Fruit fly (Drosophila melanogaster) whole organism, embryonic: ENCODE data around the gene CG6441.

Source experiments
- Asciz ChIP-seq: fragments of 200-800 bp; sonication (Bioruptor generic); optimal IDR thresholded peaks from 2 replicates; lab custom pipeline; 2017; ENCODE audit warnings: missing biosample characterization, mild to moderate bottlenecking, missing genetic modification characterization, missing genetic modification reagents
- Atf6 ChIP-seq: fragments of 200-800 bp; sonication (Bioruptor generic); IDR thresholded peaks from 2 replicates; pipeline ENCODE4 v1.3.6; 2022; ENCODE audit warnings: missing biosample characterization, missing genetic modification characterization
- CG10209 ChIP-seq: fragments of 200-800 bp; sonication (Bioruptor generic); optimal IDR thresholded peaks from 3 replicates; lab custom pipeline; 2017; ENCODE audit warnings: missing biosample characterization, mild to moderate bottlenecking, missing genetic modification characterization, missing genetic modification reagents
- CG11085 ChIP-seq: fragments of 200-800 bp; sonication (Bioruptor generic); IDR thresholded peaks from 2 replicates; pipeline ENCODE4 v1.3.6; 2022; ENCODE audit warnings: missing biosample characterization, missing genetic modification characterization
- CG12391 ChIP-seq: fragments of 200-800 bp; sonication (Bioruptor generic); optimal IDR thresholded peaks from 3 replicates; lab custom pipeline; 2018; ENCODE audit warnings: missing biosample characterization, mild to moderate bottlenecking, missing genetic modification characterization, moderate library complexity
- CG13296 ChIP-seq: fragments of 200-800 bp; sonication (Bioruptor generic); optimal IDR thresholded peaks from 3 replicates; lab custom pipeline; 2018; ENCODE audit warnings: missing biosample characterization, mild to moderate bottlenecking, missing genetic modification characterization
- CG13624 ChIP-seq: fragments of 200-800 bp; sonication (Bioruptor generic); optimal IDR thresholded peaks from 2 replicates; lab custom pipeline; 2016; ENCODE audit warnings: missing biosample characterization, missing genetic modification characterization
- CG13775 ChIP-seq: fragments of 200-800 bp; sonication (Bioruptor generic); optimal IDR thresholded peaks from 3 replicates; lab custom pipeline; 2017; ENCODE audit warnings: missing biosample characterization, mild to moderate bottlenecking, missing genetic modification characterization
- CG1529 ChIP-seq: fragments of 200-800 bp; sonication (Bioruptor generic); optimal IDR thresholded peaks from 3 replicates; lab custom pipeline; 2018; ENCODE audit warnings: missing biosample characterization, missing genetic modification characterization
- CG15601 ChIP-seq: fragments of 200-800 bp; sonication (Bioruptor generic); optimal IDR thresholded peaks from 3 replicates; lab custom pipeline; 2019; ENCODE audit warnings: missing biosample characterization, mild to moderate bottlenecking, missing genetic modification characterization, moderate library complexity
- CG17912 ChIP-seq: fragments of 200-800 bp; sonication (Bioruptor generic); optimal IDR thresholded peaks from 2 replicates; lab custom pipeline; 2018; ENCODE audit warnings: missing biosample characterization, mild to moderate bottlenecking, missing genetic modification characterization
- CG4360 ChIP-seq: fragments of 200-800 bp; sonication (Bioruptor generic); IDR thresholded peaks from 2 replicates; pipeline ENCODE4 v1.3.6; 2022; ENCODE audit warnings: missing biosample characterization, missing genetic modification characterization
- CG5953 ChIP-seq: fragments of 200-800 bp; sonication (Bioruptor generic); IDR thresholded peaks from 2 replicates; pipeline ENCODE4 v1.3.6; 2022; ENCODE audit warnings: missing biosample characterization, missing genetic modification characterization
- CG6765 ChIP-seq: fragments of 200-800 bp; sonication (Bioruptor generic); optimal IDR thresholded peaks from 3 replicates; lab custom pipeline; 2017; ENCODE audit warnings: missing biosample characterization, mild to moderate bottlenecking, missing genetic modification characterization
- CG7556 ChIP-seq: fragments of 200-800 bp; sonication (Bioruptor generic); optimal IDR thresholded peaks from 2 replicates; lab custom pipeline; 2017; ENCODE audit warnings: missing biosample characterization, mild to moderate bottlenecking, missing genetic modification characterization
- CG8089 ChIP-seq: fragments of 200-800 bp; sonication (Bioruptor generic); optimal IDR thresholded peaks from 3 replicates; lab custom pipeline; 2016; ENCODE audit warnings: missing biosample characterization, missing genetic modification characterization
- CG8359 ChIP-seq: fragments of 200-800 bp; sonication (Bioruptor generic); optimal IDR thresholded peaks from 2 replicates; lab custom pipeline; 2017; ENCODE audit warnings: missing biosample characterization, mild to moderate bottlenecking, missing genetic modification characterization, borderline replicate concordance
- CoRest ChIP-seq: fragments of 200-800 bp; sonication (Bioruptor generic); optimal IDR thresholded peaks from 3 replicates; lab custom pipeline; 2018; ENCODE audit warnings: missing biosample characterization, mild to moderate bottlenecking, missing genetic modification characterization, moderate library complexity
- CrebB ChIP-seq: fragments of 200-800 bp; sonication (Bioruptor generic); optimal IDR thresholded peaks from 3 replicates; lab custom pipeline; 2018; ENCODE audit warnings: missing biosample characterization, mild to moderate bottlenecking, missing genetic modification characterization
- E2f2 ChIP-seq: fragments of 200-800 bp; sonication (Bioruptor generic); IDR thresholded peaks from 2 replicates; pipeline ENCODE4 v1.3.6; 2022; ENCODE audit warnings: missing biosample characterization, missing genetic modification characterization
- Nf-YC ChIP-seq: fragments of 200-800 bp; optimal IDR thresholded peaks from 3 replicates; lab custom pipeline; 2019; ENCODE audit warnings: missing biosample characterization, mild to moderate bottlenecking, missing genetic modification characterization, moderate library complexity
- Ptx1 ChIP-seq: fragments of 200-800 bp; sonication (Bioruptor generic); IDR thresholded peaks from 2 replicates; pipeline ENCODE4 v1.3.6; 2022; ENCODE audit warnings: missing biosample characterization, missing genetic modification characterization
- Ravus ChIP-seq: fragments of 200-800 bp; sonication (Bioruptor generic); IDR thresholded peaks from 2 replicates; pipeline ENCODE4 v1.3.6; 2022; ENCODE audit warnings: missing biosample characterization, missing genetic modification characterization
- Rfx ChIP-seq: fragments of 200-800 bp; sonication (Bioruptor generic); IDR thresholded peaks from 2 replicates; pipeline ENCODE4 v1.3.6; 2022; ENCODE audit warnings: missing biosample characterization, missing genetic modification characterization
- Sox100B ChIP-seq: fragments of 200-800 bp; sonication (Bioruptor generic); optimal IDR thresholded peaks from 3 replicates; lab custom pipeline; 2018; ENCODE audit warnings: missing biosample characterization, mild to moderate bottlenecking, missing genetic modification characterization
- Sox102F ChIP-seq: fragments of 200-800 bp; sonication (Bioruptor generic); optimal IDR thresholded peaks from 2 replicates; lab custom pipeline; 2018; ENCODE audit warnings: missing biosample characterization, mild to moderate bottlenecking, missing genetic modification characterization, moderate library complexity
- Spps ChIP-seq: fragments of 200-800 bp; sonication (Bioruptor generic); optimal IDR thresholded peaks from 2 replicates; lab custom pipeline; 2018; ENCODE audit warnings: missing biosample characterization, mild to moderate bottlenecking, missing genetic modification characterization
- Trl ChIP-seq, 3 experiments: fragments of >200 bp in 2 of 3; fragments of 200-800 bp in 1 of 3; sonication (Bioruptor generic) in 1 of 3; optimal IDR thresholded peaks; 2 replicates in 1 of 3; 3 replicates in 2 of 3; lab custom pipeline; 2016 to 2017; ENCODE audit warnings: missing biosample characterization in 1 of 3, missing genetic modification characterization in 1 of 3
- Vsx1 ChIP-seq: fragments of 200-800 bp; sonication (Bioruptor generic); optimal IDR thresholded peaks from 2 replicates; lab custom pipeline; 2017; ENCODE audit warnings: missing biosample characterization, mild to moderate bottlenecking, missing genetic modification characterization, missing genetic modification reagents
- al ChIP-seq: fragments of 200-800 bp; sonication (Bioruptor generic); IDR thresholded peaks from 2 replicates; pipeline ENCODE4 v1.3.6; 2022; ENCODE audit warnings: missing biosample characterization, missing genetic modification characterization
- chm ChIP-seq: fragments of 200-800 bp; sonication (Bioruptor generic); IDR thresholded peaks from 2 replicates; pipeline ENCODE4 v1.3.6; 2022; ENCODE audit warnings: missing biosample characterization, missing genetic modification characterization
- disco-r ChIP-seq: fragments of 200-800 bp; sonication (Bioruptor generic); optimal IDR thresholded peaks from 2 replicates; lab custom pipeline; 2016; ENCODE audit warnings: missing biosample characterization, missing genetic modification characterization
- esg ChIP-seq: fragments of 200-800 bp; sonication (Bioruptor generic); conservative IDR thresholded peaks from 2 replicates; pipeline ENCODE4 v1.3.6; 2022; ENCODE audit warnings: missing biosample characterization, missing genetic modification characterization
- exex ChIP-seq: fragments of 200-800 bp; sonication (Bioruptor generic); optimal IDR thresholded peaks from 4 replicates; lab custom pipeline; 2018; ENCODE audit warnings: missing biosample characterization, mild to moderate bottlenecking, missing genetic modification characterization, moderate library complexity
- eyg ChIP-seq: fragments of 200-800 bp; sonication (Bioruptor generic); optimal IDR thresholded peaks from 3 replicates; lab custom pipeline; 2016; ENCODE audit warnings: missing biosample characterization, missing genetic modification characterization
- fd102C ChIP-seq: fragments of 200-800 bp; sonication (Bioruptor generic); optimal IDR thresholded peaks from 2 replicates; lab custom pipeline; 2018; ENCODE audit warnings: missing biosample characterization, mild to moderate bottlenecking, missing genetic modification characterization, moderate library complexity
- gem ChIP-seq: fragments of 200-800 bp; sonication (Bioruptor generic); optimal IDR thresholded peaks from 2 replicates; lab custom pipeline; 2019; ENCODE audit warnings: missing biosample characterization, mild to moderate bottlenecking, missing genetic modification characterization, moderate library complexity
- grn ChIP-seq: fragments of 200-800 bp; sonication (Bioruptor generic); optimal IDR thresholded peaks from 3 replicates; lab custom pipeline; 2017; ENCODE audit warnings: missing biosample characterization, missing genetic modification characterization
- kah ChIP-seq: fragments of 200-800 bp; sonication (Bioruptor generic); optimal IDR thresholded peaks from 2 replicates; lab custom pipeline; 2018; ENCODE audit warnings: missing biosample characterization, mild to moderate bottlenecking, missing genetic modification characterization
- peb ChIP-seq: fragments of 200-800 bp; sonication (Bioruptor generic); IDR thresholded peaks from 2 replicates; pipeline ENCODE4 v1.3.6; 2022; ENCODE audit warnings: missing biosample characterization, missing genetic modification characterization
- pros ChIP-seq: fragments of 200-800 bp; sonication (Bioruptor generic); optimal IDR thresholded peaks from 3 replicates; lab custom pipeline; 2019; ENCODE audit warnings: missing biosample characterization, mild to moderate bottlenecking, missing genetic modification characterization, moderate library complexity
- slbo ChIP-seq: fragments of 200-800 bp; sonication (Bioruptor generic); IDR thresholded peaks from 2 replicates; pipeline ENCODE4 v1.3.6; 2022; ENCODE audit warnings: missing biosample characterization, missing genetic modification characterization
- tap ChIP-seq: fragments of 200-800 bp; optimal IDR thresholded peaks from 3 replicates; lab custom pipeline; 2019; ENCODE audit warnings: missing biosample characterization, mild to moderate bottlenecking, missing genetic modification characterization, moderate library complexity
- tll ChIP-seq, 2 experiments: fragments of 200-800 bp in 1 of 2; fragments of >200 bp in 1 of 2; sonication (Bioruptor generic) in 1 of 2; optimal IDR thresholded peaks; 2 replicates each; lab custom pipeline; 2017 to 2019; ENCODE audit warnings: missing biosample characterization in 2 of 2, missing genetic modification characterization in 2 of 2, mild to moderate bottlenecking in 1 of 2, moderate library complexity in 1 of 2
- ttk ChIP-seq: fragments of 200-800 bp; sonication (Bioruptor generic); IDR thresholded peaks from 2 replicates; pipeline ENCODE4 v2.1.2; 2022; ENCODE audit warnings: missing biosample characterization, missing genetic modification characterization
- unpg ChIP-seq: fragments of 200-800 bp; sonication (Bioruptor generic); optimal IDR thresholded peaks from 3 replicates; lab custom pipeline; 2018; ENCODE audit warnings: missing biosample characterization, mild to moderate bottlenecking, missing genetic modification characterization, moderate library complexity
- wek ChIP-seq: fragments of 200-800 bp; sonication (Bioruptor generic); optimal IDR thresholded peaks from 3 replicates; lab custom pipeline; 2018; ENCODE audit warnings: missing biosample characterization, mild to moderate bottlenecking, missing genetic modification characterization, moderate library complexity
- zf30C ChIP-seq: fragments of 200-800 bp; sonication (Bioruptor generic); optimal IDR thresholded peaks from 3 replicates; lab custom pipeline; 2018; ENCODE audit warnings: missing biosample characterization, mild to moderate bottlenecking, missing genetic modification characterization

The CG6441 gene

dm6 chr2L:7525123-7525874, 50.8 kb downstream of the CG6441 start (continued):
- TF ChIP-seq Asciz: peak; percentile 56
- peak; percentile 21 for TF ChIP-seq CG12391 (tag; lab: Kevin White, UChicago)
- no peak for TF ChIP-seq CG11085
- no peak for TF ChIP-seq CG13775
- peak; percentile 65 for TF ChIP-seq CG4360 (GFP tag; lab: Robert Waterston, UW)
- peak; percentile 71 for TF ChIP-seq Vsx1
- TF ChIP-seq CG5953 (GFP tag; lab: Robert Waterston, UW): 0 out of 2 replicates have a peak, but pooled peaks have one; percentile 27
- no peak for TF ChIP-seq ttk
- peak; percentile 8 for TF ChIP-seq CG13296 (GFP tag; lab: Kevin White, UChicago)
- TF ChIP-seq pros (GFP tag; lab: Kevin White, UChicago): no peak
- TF ChIP-seq al: no peak
- TF ChIP-seq CG15601 (tag; lab: Kevin White, UChicago): peak; percentile 17
- TF ChIP-seq gem (tag; lab: Kevin White, UChicago): peak; percentile 25
- TF ChIP-seq zf30C: no peak
- no peak for TF ChIP-seq kah
- no peak; the same call in 1 of the 2 replicates for TF ChIP-seq chm (GFP tag; lab: Robert Waterston, UW)
- TF ChIP-seq CG8089 (GFP tag; lab: Kevin White, UChicago): no peak
- TF ChIP-seq Rfx: no peak; the same call in 1 of the 2 replicates
- peak; percentile 1 for TF ChIP-seq eyg (GFP tag; lab: Kevin White, UChicago)
- TF ChIP-seq CG7556 (GFP tag; lab: Kevin White, UChicago): peak; percentile 25
- TF ChIP-seq exex (tag; lab: Kevin White, UChicago): peak; percentile 59
- no peak for TF ChIP-seq CG8359
- TF ChIP-seq Sox100B (GFP tag; lab: Kevin White, UChicago): peak; percentile 39
- TF ChIP-seq wek (GFP tag; lab: Kevin White, UChicago): peak; percentile 55
- TF ChIP-seq peb (GFP tag; lab: Robert Waterston, UW): no peak
- TF ChIP-seq grn (GFP tag; lab: Kevin White, UChicago): peak; percentile 51
- peak; percentile 19 for TF ChIP-seq CoRest
- TF ChIP-seq Ravus: no peak
- peak; percentile 41 for TF ChIP-seq CrebB (tag; lab: Kevin White, UChicago)
- peak; percentile 41 for TF ChIP-seq CG6765 (GFP tag; lab: Kevin White, UChicago)
- no peak for TF ChIP-seq Trl (optimal IDR thresholded peaks at IDR 0.05; lab: Kevin White, UChicago)
- TF ChIP-seq Trl (GFP tag; optimal IDR thresholded peaks at IDR 0.05; lab: Kevin White, UChicago): no peak
- TF ChIP-seq E2f2 (GFP tag; lab: Robert Waterston, UW): 0 out of 2 replicates have a peak, but pooled peaks have one; percentile 20
- no peak for TF ChIP-seq Nf-YC
- TF ChIP-seq CG17912: no peak
- TF ChIP-seq Spps (tag; lab: Kevin White, UChicago): no peak
- no peak for TF ChIP-seq tll (GFP tag; optimal IDR thresholded peaks at IDR 0.05; lab: Kevin White, UChicago)
- no peak for TF ChIP-seq esg (GFP tag; lab: Robert Waterston, UW)
- no peak for TF ChIP-seq CG13624 (GFP tag; lab: Kevin White, UChicago)
- peak; percentile 22 for TF ChIP-seq unpg (GFP tag; lab: Kevin White, UChicago)
- peak; percentile 43 for TF ChIP-seq CG1529 (GFP tag; lab: Kevin White, UChicago)
- TF ChIP-seq CG10209 (GFP tag; lab: Kevin White, UChicago): peak; percentile 50
- TF ChIP-seq disco-r (GFP tag; lab: Kevin White, UChicago): no peak
- peak; percentile 5 for TF ChIP-seq Sox102F (GFP tag; lab: Kevin White, UChicago)
- peak; percentile 6; the same call in 1 of the 2 replicates for TF ChIP-seq Ptx1 (GFP tag; lab: Robert Waterston, UW)
- TF ChIP-seq tap (tag; lab: Kevin White, UChicago): peak; percentile 23
- TF ChIP-seq Atf6: peak; percentile 28; the same call in 1 of the 2 replicates
- peak; percentile 28; the same call in 1 of the 2 replicates for TF ChIP-seq slbo (GFP tag; lab: Robert Waterston, UW)
- peak; percentile 2 for TF ChIP-seq fd102C (GFP tag; lab: Kevin White, UChicago)
